Worm (Caenorhabditis elegans) whole organism, young adult: ENCODE data around the gene atx-3.

ENCODE experiments used
- Y56A3A.18 ChIP-seq: fragments of 200-800 bp; sonication (Bioruptor generic); IDR thresholded peaks from 2 replicates; pipeline ENCODE4 v1.3.6; 2022; ENCODE audit warnings: missing genetic modification reagents, missing genetic modification characterization, missing compliant biosample characterization
- ama-1 ChIP-seq, 3 experiments: fragments of 150-350 bp in 1 of 3; sonication (generic microtip) in 2 of 3; optimal IDR thresholded peaks; 2 replicates each; lab custom pipeline; 2014 to 2018; ENCODE audit warnings: missing biosample characterization in 2 of 3, missing genetic modification characterization in 2 of 3, missing genetic modification reagents in 2 of 3
- attf-3 ChIP-seq: fragments of 200-800 bp; sonication (Bioruptor generic); conservative IDR thresholded peaks from 2 replicates; pipeline ENCODE4 v1.3.6; 2022; ENCODE audit warnings: missing genetic modification reagents, missing genetic modification characterization, missing compliant biosample characterization
- ekl-4 ChIP-seq: fragments of 200-800 bp; sonication (Bioruptor generic); IDR thresholded peaks from 2 replicates; pipeline ENCODE4 v1.3.6; 2022; ENCODE audit warnings: missing genetic modification reagents, missing genetic modification characterization, missing compliant biosample characterization
- hmg-20 ChIP-seq: fragments of 200-800 bp; sonication (Bioruptor generic); IDR thresholded peaks from 2 replicates; pipeline ENCODE4 v1.3.6; 2022; ENCODE audit warnings: missing genetic modification reagents, missing genetic modification characterization, missing compliant biosample characterization
- madf-3 ChIP-seq: fragments of 200-800 bp; sonication (Bioruptor generic); IDR thresholded peaks from 2 replicates; pipeline ENCODE4 v1.3.6; 2022; ENCODE audit warnings: missing genetic modification reagents, missing genetic modification characterization, missing compliant biosample characterization
- madf-6 ChIP-seq: fragments of 200-800 bp; sonication (Bioruptor generic); IDR thresholded peaks from 2 replicates; pipeline ENCODE4 v1.3.6; 2022; ENCODE audit warnings: missing genetic modification reagents, missing genetic modification characterization, missing compliant biosample characterization
- rcor-1 ChIP-seq: fragments of 200-800 bp; sonication (Bioruptor generic); IDR thresholded peaks from 2 replicates; pipeline ENCODE4 v1.3.6; 2022; ENCODE audit warnings: missing genetic modification reagents, missing genetic modification characterization, missing compliant biosample characterization
- xnd-1 ChIP-seq: sonication (generic microtip); optimal IDR thresholded peaks from 2 replicates; lab custom pipeline; 2016; ENCODE audit warnings: missing genotype, missing genetic modification reagents, missing genetic modification characterization, missing compliant biosample characterization
- ztf-22 ChIP-seq: fragments of 200-800 bp; sonication (Bioruptor generic); optimal IDR thresholded peaks from 2 replicates; lab custom pipeline; 2018; ENCODE audit warnings: mild to moderate bottlenecking, missing genetic modification characterization, moderate library complexity, missing compliant biosample characterization

ce11 chrV:15562541-15562940 is 14.7 kb downstream of the atx-3 start:
- TF ChIP-seq madf-6 (GFP tag; lab: Robert Waterston, UW) (no peak), madf-3 (GFP tag; lab: Robert Waterston, UW) (no peak), ama-1 (optimal IDR thresholded peaks at IDR 0.05; lab: Kevin White, UChicago) (no peak), ama-1 (GFP tag; optimal IDR thresholded peaks at IDR 0.05; lab: Kevin White, UChicago) (no peak), rcor-1 (no peak), hmg-20 (GFP tag; lab: Robert Waterston, UW) (no peak), ztf-22 (GFP tag; lab: Kevin White, UChicago) (no peak), xnd-1 (tag; lab: Kevin White, UChicago) (no peak), ekl-4 (GFP tag; lab: Robert Waterston, UW) (no peak), Y56A3A.18 (GFP tag; lab: Robert Waterston, UW) (no peak), attf-3 (no peak)
